Fruit fly (Drosophila melanogaster) Kc167 (cell line): ENCODE results near the gene CG43897.

ENCODE experiments used
- Myc ChIP-seq: fragments of >200 bp; optimal IDR thresholded peaks from 2 replicates; lab custom pipeline; 2017; ENCODE audit warnings: missing external identifiers
- Sin3A ChIP-seq: fragments of >200 bp; optimal IDR thresholded peaks from 2 replicates; lab custom pipeline; 2018; ENCODE audit warnings: missing external identifiers
- h ChIP-seq: fragments of >200 bp; optimal IDR thresholded peaks from 3 replicates; lab custom pipeline; 2018; ENCODE audit warnings: missing external identifiers
- insv ChIP-seq: fragments of >200 bp; optimal IDR thresholded peaks from 3 replicates; lab custom pipeline; 2018; ENCODE audit warnings: missing external identifiers
- psq ChIP-seq: fragments of >200 bp; optimal IDR thresholded peaks from 2 replicates; lab custom pipeline; 2017; ENCODE audit warnings: missing external identifiers

DNA sequence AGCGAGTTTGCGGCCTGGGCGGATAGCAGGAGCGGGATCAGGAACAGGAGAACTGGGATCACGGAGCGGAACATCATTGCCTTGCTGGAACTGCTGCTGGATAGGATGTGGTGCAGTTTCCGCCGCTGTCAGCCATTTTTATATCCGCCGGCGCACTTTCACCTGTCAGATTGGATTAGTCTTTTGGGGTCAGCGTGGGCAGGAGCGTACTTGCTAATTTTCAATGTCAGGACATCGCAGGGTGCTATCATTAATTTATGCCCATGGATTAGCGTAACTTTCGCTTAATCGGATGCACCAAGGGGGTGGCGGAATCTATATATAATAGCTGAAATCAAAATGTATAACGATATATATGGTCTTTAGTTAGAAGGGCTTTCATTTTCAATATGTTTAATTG, 10.2 kb downstream of the CG43897 start, which contains the start of gene Ilp5:
- no peak for TF ChIP-seq Sin3A (lab: Kevin White, UChicago)
- TF ChIP-seq Myc (lab: Kevin White, UChicago), result no peak
- TF ChIP-seq psq (lab: Kevin White, UChicago), result no peak
- TF ChIP-seq h (lab: Kevin White, UChicago), result no peak
- no peak for TF ChIP-seq insv
